Worm (Caenorhabditis elegans): ENCODE data around the gene mdt-27.

- TF ChIP-seq nhr-237 (tag; optimal IDR thresholded peaks at IDR 0.05) (no peak), nhr-11 (tag; optimal IDR thresholded peaks at IDR 0.05) (no peak), sem-4 (tag; optimal IDR thresholded peaks at IDR 0.05) (no peak), mab-5 (tag; optimal IDR thresholded peaks at IDR 0.05) (no peak), fos-1 (tag; optimal IDR thresholded peaks at IDR 0.05) (peak; percentile 34), unc-39 (tag; optimal IDR thresholded peaks at IDR 0.05) (no peak), egl-27 (tag; optimal IDR thresholded peaks at IDR 0.05) (no peak), mdl-1 (tag; optimal IDR thresholded peaks at IDR 0.05) (no peak), blmp-1 (tag; optimal IDR thresholded peaks at IDR 0.05; ENCODE audit: insufficient read depth) (no peak), elt-3 (tag; optimal IDR thresholded peaks at IDR 0.05) (no peak), nhr-25 (tag; optimal IDR thresholded peaks at IDR 0.05) (no peak)
These were observed 7.0 kb upstream of the mdt-27 start for ce11 chrV:9220444-9220843.

Measured in whole organism, L2 larva.